Fruit fly (Drosophila melanogaster): ENCODE results near the gene tos.
A peak's percentile ranks its signal among the peaks of the same experiment; 100 is the strongest.

Gene tos

dm6 chr2L:18645468-18645867 is 36.4 kb downstream of the tos start (continued):
- TF ChIP-seq brk (GFP tag; optimal IDR thresholded peaks at IDR 0.05) (no peak), psq (GFP tag; optimal IDR thresholded peaks at IDR 0.05) (peak; percentile 9), dsf (GFP tag; optimal IDR thresholded peaks at IDR 0.05; ENCODE audit: borderline replicate concordance) (no peak)

dm6 chr2L:18641087-18641486 is 40.8 kb downstream of the tos start:
- TF ChIP-seq psq (GFP tag; optimal IDR thresholded peaks at IDR 0.05) (no peak), sv (GFP tag; optimal IDR thresholded peaks at IDR 0.05) (no peak)

- no peak for TF ChIP-seq usp (GFP tag; optimal IDR thresholded peaks at IDR 0.05)
Observed at dm6 chr2L:18638945-18639344, 42.9 kb downstream of the tos start.

dm6 chr2L:18632389-18632788 is 49.5 kb downstream of the tos start:
- TF ChIP-seq dsf (GFP tag; optimal IDR thresholded peaks at IDR 0.05; ENCODE audit: borderline replicate concordance) (no peak), psq (GFP tag; optimal IDR thresholded peaks at IDR 0.05) (no peak), Hr83 (GFP tag; optimal IDR thresholded peaks at IDR 0.05; ENCODE audit: poor library complexity, severe bottlenecking) (no peak), GATAd (GFP tag; optimal IDR thresholded peaks at IDR 0.05) (no peak)

dm6 chr2L:18630611-18631221 is 51.2 kb downstream of the tos start:
- TF ChIP-seq psq (GFP tag; optimal IDR thresholded peaks at IDR 0.05) (no peak), usp (GFP tag; optimal IDR thresholded peaks at IDR 0.05) (no peak), Rel (GFP tag; optimal IDR thresholded peaks at IDR 0.05) (no peak), Rel (tag; optimal IDR thresholded peaks at IDR 0.05) (peak; percentile 36), lola (GFP tag; optimal IDR thresholded peaks at IDR 0.05) (no peak)

Data from whole organism, wandering third instar larva.